Fruit fly (Drosophila melanogaster) whole organism, embryonic: Measurements from ENCODE around the gene Karybeta3.

Experiments
- Aef1 ChIP-seq: fragments of 200-800 bp; sonication (Bioruptor generic); IDR thresholded peaks from 3 replicates; pipeline ENCODE4 v1.3.6; 2022; ENCODE audit warnings: missing biosample characterization, missing genetic modification characterization
- Antp ChIP-seq: fragments of 200-800 bp; sonication (Bioruptor generic); optimal IDR thresholded peaks from 3 replicates; lab custom pipeline; 2016; ENCODE audit warnings: missing biosample characterization, missing genetic modification characterization
- Atf-2 ChIP-seq: fragments of 200-800 bp; sonication (Bioruptor generic); optimal IDR thresholded peaks from 2 replicates; lab custom pipeline; 2016; ENCODE audit warnings: missing biosample characterization, missing genetic modification characterization
- CG10431 ChIP-seq: fragments of 200-800 bp; sonication (Bioruptor generic); optimal IDR thresholded peaks from 3 replicates; lab custom pipeline; 2018; ENCODE audit warnings: missing biosample characterization, mild to moderate bottlenecking, missing genetic modification characterization
- CG11696 ChIP-seq: fragments of 200-800 bp; sonication (Bioruptor generic); IDR thresholded peaks from 2 replicates; pipeline ENCODE4 v1.3.6; 2022; ENCODE audit warnings: missing biosample characterization, missing genetic modification characterization
- CG2120 ChIP-seq: fragments of 200-800 bp; sonication (Bioruptor generic); optimal IDR thresholded peaks from 3 replicates; lab custom pipeline; 2016; ENCODE audit warnings: missing biosample characterization, missing genetic modification characterization
- Dfd ChIP-seq, 2 experiments: fragments of >200 bp; optimal IDR thresholded peaks; 2 replicates each; lab custom pipeline; 2017; ENCODE audit warnings: missing biosample characterization in 2 of 2, missing genetic modification characterization in 2 of 2
- br ChIP-seq: fragments of >200 bp; optimal IDR thresholded peaks from 2 replicates; lab custom pipeline; 2017
- lola ChIP-seq, 3 experiments: fragments of >200 bp in 2 of 3; fragments of 200-800 bp in 1 of 3; sonication (Bioruptor generic) in 1 of 3; optimal IDR thresholded peaks; 2 replicates each; lab custom pipeline; 2017 to 2019; ENCODE audit warnings: missing biosample characterization in 3 of 3, missing genetic modification characterization in 3 of 3, mild to moderate bottlenecking in 1 of 3, moderate library complexity in 1 of 3
- pan ChIP-seq, 4 experiments: fragments of >200 bp in 3 of 4; fragments of 200-800 bp in 1 of 4; sonication (Bioruptor generic) in 1 of 4; optimal IDR thresholded peaks in 3 of 4; IDR thresholded peaks in 1 of 4; 2 replicates each; pipeline versions ENCODE4 v1.3.6 to Lab custom; 2017 to 2022; ENCODE audit warnings: missing biosample characterization in 2 of 4, missing genetic modification characterization in 2 of 4, mixed read lengths in 1 of 4
- ttk ChIP-seq: fragments of 200-800 bp; sonication (Bioruptor generic); IDR thresholded peaks from 2 replicates; pipeline ENCODE4 v2.1.2; 2022; ENCODE audit warnings: missing biosample characterization, missing genetic modification characterization
- z ChIP-seq: fragments of 200-800 bp; sonication (Bioruptor generic); IDR thresholded peaks from 3 replicates; pipeline ENCODE4 v1.3.6; 2022; ENCODE audit warnings: missing biosample characterization, missing genetic modification characterization

- TF ChIP-seq z (no peak), Atf-2 (GFP tag; lab: Kevin White, UChicago) (peak; percentile 79), br (no peak), Antp (GFP tag; lab: Kevin White, UChicago) (peak; percentile 90), CG11696 (GFP tag; lab: Robert Waterston, UW) (0 out of 2 replicates have a peak, but pooled peaks have one; percentile 16), Aef1 (peak; percentile 68), CG10431 (GFP tag; lab: Kevin White, UChicago) (peak; percentile 25), pan (optimal IDR thresholded peaks at IDR 0.05; lab: Kevin White, UChicago) (no peak), pan (GFP tag; optimal IDR thresholded peaks at IDR 0.05 in 1 of 2, IDR thresholded peaks at IDR 0.05 in 1 of 2) (peak in 1 of 2 experiments; percentile 88), CG2120 (GFP tag; lab: Kevin White, UChicago) (peak; percentile 84), lola (GFP tag; optimal IDR thresholded peaks at IDR 0.05; lab: Kevin White, UChicago) (peak in 1 of 3 experiments; percentile 9), Dfd (GFP tag; optimal IDR thresholded peaks at IDR 0.05; lab: Kevin White, UChicago) (no peak), ttk (GFP tag; lab: Robert Waterston, UW) (peak; percentile 63)
Measured at dm6 chr3R:4649126-4649811, at the start of gene Karybeta3.
